Fruit fly (Drosophila melanogaster) whole organism, wandering third instar larva: ENCODE measurements around the gene Kcmf1.
A peak's percentile ranks its signal among the peaks of the same experiment; 100 is the strongest.

ENCODE experiments used
- Abd-B ChIP-seq: fragments of >200 bp; optimal IDR thresholded peaks from 2 replicates; lab custom pipeline; 2017; ENCODE audit warnings: missing biosample characterization, missing genetic modification characterization
- CG32264 ChIP-seq: fragments of 200-800 bp; sonication (Bioruptor generic); optimal IDR thresholded peaks from 2 replicates; lab custom pipeline; 2016; ENCODE audit warnings: missing biosample characterization, missing genetic modification characterization
- CG9705 ChIP-seq: fragments of 200-800 bp; sonication (Bioruptor generic); optimal IDR thresholded peaks from 2 replicates; lab custom pipeline; 2018; ENCODE audit warnings: missing biosample characterization, mild to moderate bottlenecking, missing genetic modification characterization
- CrebA ChIP-seq: fragments of 200-800 bp; sonication (Bioruptor generic); optimal IDR thresholded peaks from 2 replicates; lab custom pipeline; 2016; ENCODE audit warnings: missing biosample characterization, mild to moderate bottlenecking, missing genetic modification characterization, borderline replicate concordance
- Dfd ChIP-seq: fragments of >200 bp; optimal IDR thresholded peaks from 2 replicates; lab custom pipeline; 2017; ENCODE audit warnings: missing biosample characterization, missing genetic modification characterization
- Dif ChIP-seq: fragments of 200-275, 200-300 bp; sonication (Bioruptor generic); optimal IDR thresholded peaks from 2 replicates; lab custom pipeline; 2018; ENCODE audit warnings: missing biosample characterization, missing genetic modification characterization; ENCODE audit not compliant: partially characterized antibody
- GATAd ChIP-seq: sonication (Bioruptor generic); optimal IDR thresholded peaks from 2 replicates; lab custom pipeline; 2016; ENCODE audit warnings: missing biosample characterization, missing genetic modification characterization
- HLH106 ChIP-seq: fragments of 200-800 bp; optimal IDR thresholded peaks from 3 replicates; lab custom pipeline; 2019; ENCODE audit warnings: missing biosample characterization, mild to moderate bottlenecking, missing genetic modification characterization, moderate library complexity
- Hnf4 ChIP-seq: fragments of 200-800 bp; sonication (Bioruptor generic); optimal IDR thresholded peaks from 2 replicates; lab custom pipeline; 2016; ENCODE audit warnings: missing biosample characterization, mild to moderate bottlenecking, missing genetic modification characterization
- Hr78 ChIP-seq: fragments of >200 bp; optimal IDR thresholded peaks from 2 replicates; lab custom pipeline; 2017; ENCODE audit warnings: missing biosample characterization, missing genetic modification characterization
- Hr83 ChIP-seq: fragments of 200-300 bp; sonication (Bioruptor generic); optimal IDR thresholded peaks from 2 replicates; lab custom pipeline; 2016; ENCODE audit warnings: missing biosample characterization, mild to moderate bottlenecking, missing genetic modification characterization, moderate library complexity; ENCODE audit not compliant: poor library complexity, severe bottlenecking
- Jra ChIP-seq: sonication (Bioruptor generic); optimal IDR thresholded peaks from 2 replicates; lab custom pipeline; 2016; ENCODE audit warnings: missing biosample characterization, missing genetic modification characterization
- Mio ChIP-seq: sonication (Bioruptor generic); optimal IDR thresholded peaks from 2 replicates; lab custom pipeline; 2016; ENCODE audit warnings: missing biosample characterization, missing genetic modification characterization
- Myc ChIP-seq: fragments of >200 bp; optimal IDR thresholded peaks from 2 replicates; lab custom pipeline; 2017
- N ChIP-seq: fragments of >200 bp; optimal IDR thresholded peaks from 2 replicates; lab custom pipeline; 2018; ENCODE audit warnings: missing biosample characterization, missing external identifiers, missing genetic modification characterization
- OdsH ChIP-seq: fragments of 200-800 bp; sonication (Bioruptor generic); optimal IDR thresholded peaks from 2 replicates; lab custom pipeline; 2016; ENCODE audit warnings: missing biosample characterization, mild to moderate bottlenecking, missing genetic modification characterization
- Rel ChIP-seq, 2 experiments: fragments of 200-800 bp; sonication (Bioruptor generic) in 1 of 2; optimal IDR thresholded peaks; 2 replicates in 1 of 2; 3 replicates in 1 of 2; lab custom pipeline; 2016 to 2019; ENCODE audit warnings: mild to moderate bottlenecking in 2 of 2, missing biosample characterization in 2 of 2, missing genetic modification characterization in 2 of 2, moderate library complexity in 1 of 2
- Sp1 ChIP-seq: fragments of 200-800 bp; sonication (Bioruptor generic); optimal IDR thresholded peaks from 3 replicates; lab custom pipeline; 2019; ENCODE audit warnings: missing biosample characterization, mild to moderate bottlenecking, missing genetic modification characterization, moderate library complexity
- Vsx2 ChIP-seq: fragments of 200-300, 225-300 bp; sonication (Bioruptor generic); optimal IDR thresholded peaks from 2 replicates; lab custom pipeline; 2018; ENCODE audit warnings: missing biosample characterization, missing genetic modification characterization; ENCODE audit not compliant: partially characterized antibody
- br ChIP-seq: fragments of 200-800 bp; sonication (Bioruptor generic); optimal IDR thresholded peaks from 2 replicates; lab custom pipeline; 2016; ENCODE audit warnings: missing biosample characterization, missing genetic modification characterization
- brk ChIP-seq: fragments of 200-800 bp; sonication (Bioruptor generic); optimal IDR thresholded peaks from 2 replicates; lab custom pipeline; 2016; ENCODE audit warnings: missing biosample characterization, mild to moderate bottlenecking, missing genetic modification characterization
- dl ChIP-seq, 2 experiments: fragments of 175-275, 200-275 bp in 1 of 2; fragments of 200-275 bp in 1 of 2; sonication (Bioruptor generic); optimal IDR thresholded peaks; lab custom pipeline; 2018; ENCODE audit warnings: mild to moderate bottlenecking in 2 of 2, missing biosample characterization in 2 of 2, missing genetic modification characterization in 2 of 2, moderate library complexity in 2 of 2; ENCODE audit not compliant: partially characterized antibody in 2 of 2, insufficient read depth in 1 of 2
- dmrt93B ChIP-seq: fragments of 200-800 bp; sonication (Bioruptor generic); optimal IDR thresholded peaks from 2 replicates; lab custom pipeline; 2018; ENCODE audit warnings: missing biosample characterization, mild to moderate bottlenecking, missing genetic modification characterization
- dsf ChIP-seq: sonication (Bioruptor generic); optimal IDR thresholded peaks from 2 replicates; lab custom pipeline; 2016; ENCODE audit warnings: missing biosample characterization, missing genetic modification characterization, borderline replicate concordance
- ey ChIP-seq: fragments of 200-800 bp; sonication (Bioruptor generic); optimal IDR thresholded peaks from 2 replicates; lab custom pipeline; 2016; ENCODE audit warnings: missing biosample characterization, missing genetic modification characterization
- foxo ChIP-seq, 2 experiments: fragments of 200-800 bp; sonication (Bioruptor generic); optimal IDR thresholded peaks; 2 replicates in 1 of 2; 3 replicates in 1 of 2; lab custom pipeline; 2016 to 2017; ENCODE audit warnings: missing biosample characterization in 2 of 2, missing genetic modification characterization in 2 of 2
- fru ChIP-seq: fragments of 200-800 bp; sonication (Bioruptor generic); optimal IDR thresholded peaks from 3 replicates; lab custom pipeline; 2016; ENCODE audit warnings: missing biosample characterization, mild to moderate bottlenecking, missing genetic modification characterization
- h ChIP-seq: fragments of 200-800 bp; sonication (Bioruptor generic); optimal IDR thresholded peaks from 3 replicates; lab custom pipeline; 2016; ENCODE audit warnings: missing biosample characterization, mild to moderate bottlenecking, missing genetic modification characterization
- jim ChIP-seq: fragments of 175-275, 200-325 bp; sonication (Bioruptor generic); optimal IDR thresholded peaks from 2 replicates; lab custom pipeline; 2016; ENCODE audit warnings: missing biosample characterization, mild to moderate bottlenecking, missing genetic modification characterization
- lola ChIP-seq: fragments of >200 bp; optimal IDR thresholded peaks from 2 replicates; lab custom pipeline; 2017; ENCODE audit warnings: missing biosample characterization, missing genetic modification characterization
- pan ChIP-seq: fragments of >200 bp; optimal IDR thresholded peaks from 2 replicates; lab custom pipeline; 2017
- psq ChIP-seq: fragments of 200-800 bp; sonication (Bioruptor generic); optimal IDR thresholded peaks from 3 replicates; lab custom pipeline; 2017; ENCODE audit warnings: missing biosample characterization, mild to moderate bottlenecking, missing genetic modification characterization, moderate library complexity
- rgr ChIP-seq: fragments of 200-800 bp; sonication (Bioruptor generic); optimal IDR thresholded peaks from 3 replicates; lab custom pipeline; 2016; ENCODE audit warnings: missing biosample characterization, mild to moderate bottlenecking, missing genetic modification characterization
- sage ChIP-seq: fragments of 200-800 bp; sonication (Bioruptor generic); optimal IDR thresholded peaks from 2 replicates; lab custom pipeline; 2016; ENCODE audit warnings: missing biosample characterization, mild to moderate bottlenecking, missing genetic modification characterization
- sv ChIP-seq: fragments of 200-800 bp; sonication (Bioruptor generic); optimal IDR thresholded peaks from 3 replicates; lab custom pipeline; 2016; ENCODE audit warnings: missing biosample characterization, missing genetic modification characterization
- tai ChIP-seq: sonication (Bioruptor generic); optimal IDR thresholded peaks from 2 replicates; lab custom pipeline; 2016; ENCODE audit warnings: missing biosample characterization, missing genetic modification characterization
- usp ChIP-seq: fragments of >200 bp; optimal IDR thresholded peaks from 2 replicates; lab custom pipeline; 2017; ENCODE audit warnings: missing biosample characterization, missing genetic modification characterization
- woc ChIP-seq: sonication (Bioruptor generic); optimal IDR thresholded peaks from 2 replicates; lab custom pipeline; 2016; ENCODE audit warnings: missing biosample characterization, mild to moderate bottlenecking, missing genetic modification characterization

Gene Kcmf1

dm6 chr3R:9053021-9053420, 38.3 kb upstream of the Kcmf1 start:
- TF ChIP-seq Rel (GFP tag; optimal IDR thresholded peaks at IDR 0.05; lab: Kevin White, UChicago) (no peak), Rel (tag; optimal IDR thresholded peaks at IDR 0.05; lab: Kevin White, UChicago) (no peak), GATAd (no peak), CG32264 (GFP tag; lab: Kevin White, UChicago) (no peak), tai (GFP tag; lab: Kevin White, UChicago) (no peak), Sp1 (GFP tag; lab: Kevin White, UChicago) (peak; percentile 72), psq (GFP tag; lab: Kevin White, UChicago) (peak; percentile 69), Myc (lab: Kevin White, UChicago) (peak; percentile 59), Abd-B (no peak), pan (lab: Kevin White, UChicago) (no peak), Mio (GFP tag; lab: Kevin White, UChicago) (no peak), rgr (GFP tag; lab: Kevin White, UChicago) (peak; percentile 79), usp (GFP tag; lab: Kevin White, UChicago) (no peak), Dfd (GFP tag; lab: Kevin White, UChicago) (no peak), dl (GFP tag; optimal IDR thresholded peaks at IDR 0.05; lab: Kevin White, UChicago; ENCODE audit: insufficient read depth in 1 of 2, partially characterized antibody in 2 of 2) (peak; percentile 53 to 90), Dif (GFP tag; lab: Kevin White, UChicago) (peak; percentile 95), CrebA (no peak), Hnf4 (GFP tag; lab: Kevin White, UChicago) (peak; percentile 67), sage (GFP tag; lab: Kevin White, UChicago) (no peak), OdsH (peak; percentile 65), Jra (peak; percentile 82), woc (peak; percentile 71), Hr78 (GFP tag; lab: Kevin White, UChicago) (no peak), Hr83 (peak; percentile 85), ey (GFP tag; lab: Kevin White, UChicago) (peak; percentile 70), dmrt93B (GFP tag; lab: Kevin White, UChicago) (no peak), h (GFP tag; lab: Kevin White, UChicago) (peak; percentile 96), brk (GFP tag; lab: Kevin White, UChicago) (no peak), CG9705 (GFP tag; lab: Kevin White, UChicago) (no peak), sv (peak; percentile 37), Vsx2 (no peak), fru (GFP tag; lab: Kevin White, UChicago) (peak; percentile 87), N (GFP tag; lab: Kevin White, UChicago) (no peak), jim (GFP tag; lab: Kevin White, UChicago) (peak; percentile 81), foxo (GFP tag; optimal IDR thresholded peaks at IDR 0.05; lab: Kevin White, UChicago) (peak; percentile 10 to 77), dsf (no peak), br (GFP tag; lab: Kevin White, UChicago) (peak; percentile 75), lola (GFP tag; lab: Kevin White, UChicago) (no peak), HLH106 (tag; lab: Kevin White, UChicago) (peak; percentile 56)

dm6 chr3R:9051937-9052680, 37.4 kb upstream of the Kcmf1 start, which contains the start of gene Kdm2:
TSS of gene Kdm2 (plus strand) at chr3R:9052495.
- TF ChIP-seq Hr83, result no peak
- no peak for TF ChIP-seq Myc (lab: Kevin White, UChicago)
- TF ChIP-seq GATAd, result no peak
- peak; percentile 42 for TF ChIP-seq rgr (GFP tag; lab: Kevin White, UChicago)
- TF ChIP-seq usp (GFP tag; lab: Kevin White, UChicago), result no peak
- peak; percentile 14 for TF ChIP-seq brk (GFP tag; lab: Kevin White, UChicago)
- no peak for TF ChIP-seq Abd-B
- no peak for TF ChIP-seq Mio (GFP tag; lab: Kevin White, UChicago)
- TF ChIP-seq h (GFP tag; lab: Kevin White, UChicago), result no peak
- no peak for TF ChIP-seq psq (GFP tag; lab: Kevin White, UChicago)
- peak; percentile 38 for TF ChIP-seq Sp1 (GFP tag; lab: Kevin White, UChicago)
- TF ChIP-seq CrebA, result no peak
- TF ChIP-seq HLH106 (tag; lab: Kevin White, UChicago), result no peak
- TF ChIP-seq woc, result no peak
- TF ChIP-seq tai (GFP tag; lab: Kevin White, UChicago), result no peak
- TF ChIP-seq Hnf4 (GFP tag; lab: Kevin White, UChicago), result peak; percentile 17
- TF ChIP-seq sv, result no peak
- TF ChIP-seq jim (GFP tag; lab: Kevin White, UChicago), result no peak
- TF ChIP-seq Vsx2, result no peak
- no peak for TF ChIP-seq br (GFP tag; lab: Kevin White, UChicago)
- TF ChIP-seq foxo (GFP tag; optimal IDR thresholded peaks at IDR 0.05; lab: Kevin White, UChicago), result no peak
- TF ChIP-seq OdsH, result no peak
- TF ChIP-seq dl (GFP tag; optimal IDR thresholded peaks at IDR 0.05; lab: Kevin White, UChicago; ENCODE audit: insufficient read depth in 1 of 2, partially characterized antibody in 2 of 2), result peak in 1 of 2 experiments; percentile 1
- no peak for TF ChIP-seq Hr78 (GFP tag; lab: Kevin White, UChicago)
- no peak for TF ChIP-seq sage (GFP tag; lab: Kevin White, UChicago)
- TF ChIP-seq dmrt93B (GFP tag; lab: Kevin White, UChicago), result no peak
- peak; percentile 62 for TF ChIP-seq Dif (GFP tag; lab: Kevin White, UChicago)
- TF ChIP-seq dsf, result no peak
- TF ChIP-seq CG32264 (GFP tag; lab: Kevin White, UChicago), result no peak
- TF ChIP-seq N (GFP tag; lab: Kevin White, UChicago), result no peak
- TF ChIP-seq, all 38 proteins: peak for 6
